Worm (Caenorhabditis elegans): Measurements from ENCODE around the gene ntl-3.

ce11 chrIII:11834783-11835182 lies 11.5 kb downstream of the ntl-3 start:
- no peak for TF ChIP-seq spr-3 (GFP tag; optimal IDR thresholded peaks at IDR 0.05)
- TF ChIP-seq madf-5 (GFP tag; IDR thresholded peaks at IDR 0.05): no peak
- no peak for TF ChIP-seq ZK337.2 (GFP tag; IDR thresholded peaks at IDR 0.05)
- TF ChIP-seq gei-8 (GFP tag; optimal IDR thresholded peaks at IDR 0.05): no peak
- TF ChIP-seq unc-39 (tag; optimal IDR thresholded peaks at IDR 0.05): no peak
- peak in 1 of 2 experiments; percentile 8 for TF ChIP-seq mdl-1 (tag; optimal IDR thresholded peaks at IDR 0.05)
- no peak for TF ChIP-seq pha-4 (GFP tag; IDR thresholded peaks at IDR 0.05)
- TF ChIP-seq pha-4 (tag; optimal IDR thresholded peaks at IDR 0.05): peak; percentile 88
- TF ChIP-seq nhr-111 (GFP tag; optimal IDR thresholded peaks at IDR 0.05): no peak
- no peak for TF ChIP-seq F10B5.3 (tag; optimal IDR thresholded peaks at IDR 0.05)
- no peak for TF ChIP-seq nhr-76 (tag; optimal IDR thresholded peaks at IDR 0.05)
- no peak for TF ChIP-seq ces-1 (GFP tag; optimal IDR thresholded peaks at IDR 0.05)
- TF ChIP-seq nhr-237 (tag; optimal IDR thresholded peaks at IDR 0.05): no peak
- peak; percentile 21 for TF ChIP-seq pqm-1 (tag; optimal IDR thresholded peaks at IDR 0.05)
